Worm (Caenorhabditis elegans) whole organism, L4 larva: ENCODE measurements around the gene vha-20.
A peak's percentile ranks its signal among the peaks of the same experiment; 100 is the strongest.

ENCODE experiments used
- D1046.2 ChIP-seq: fragments of 200-800 bp; sonication (Bioruptor generic); IDR thresholded peaks from 2 replicates; pipeline ENCODE4 v1.3.6; 2022; ENCODE audit warnings: missing genetic modification characterization, missing compliant biosample characterization
- F49E8.2 ChIP-seq: sonication (generic microtip); optimal IDR thresholded peaks from 2 replicates; lab custom pipeline; 2016; ENCODE audit warnings: missing compliant biosample characterization, mild to moderate bottlenecking, missing genetic modification characterization, borderline replicate concordance
- T26A8.4 ChIP-seq: fragments of 200-800 bp; sonication (Bioruptor generic); IDR thresholded peaks from 2 replicates; pipeline ENCODE4 v1.3.6; 2022; ENCODE audit warnings: missing genetic modification characterization, missing compliant biosample characterization
- Y75B8A.6 ChIP-seq: fragments of 200-800 bp; sonication (Bioruptor generic); IDR thresholded peaks from 2 replicates; pipeline ENCODE4 v1.3.6; 2022; ENCODE audit warnings: missing genetic modification reagents, missing genetic modification characterization, missing compliant biosample characterization
- aha-1 ChIP-seq: fragments of 150-350 bp; peaks from one replicate; lab custom pipeline; 2014; ENCODE audit warnings: missing biosample characterization, missing genetic modification characterization
- aly-2 ChIP-seq: sonication (generic microtip); optimal IDR thresholded peaks from 2 replicates; lab custom pipeline; 2018; ENCODE audit warnings: missing biosample characterization, missing genetic modification characterization
- arid-1 ChIP-seq: fragments of 200-800 bp; sonication (Bioruptor generic); conservative IDR thresholded peaks from 2 replicates; pipeline ENCODE4 v1.3.6; 2022; ENCODE audit warnings: missing genetic modification reagents, missing genetic modification characterization, missing compliant biosample characterization
- ceh-82 ChIP-seq: sonication (generic microtip); optimal IDR thresholded peaks from 2 replicates; lab custom pipeline; 2017; ENCODE audit warnings: missing biosample characterization, missing genetic modification characterization
- ces-1 ChIP-seq: fragments of 150-350 bp; sonication (generic microtip); optimal IDR thresholded peaks from 4 replicates; lab custom pipeline; 2014; ENCODE audit warnings: missing biosample characterization, missing genetic modification reagents, missing genetic modification characterization
- ctbp-1 ChIP-seq: fragments of 200-800 bp; sonication (Bioruptor generic); IDR thresholded peaks from 2 replicates; pipeline ENCODE4 v1.3.6; 2022; ENCODE audit warnings: missing genetic modification reagents, missing genetic modification characterization, missing compliant biosample characterization
- dpl-1 ChIP-seq: fragments of 150-350 bp; optimal IDR thresholded peaks from 2 replicates; lab custom pipeline; 2014; ENCODE audit warnings: missing biosample characterization, missing genetic modification reagents, missing genetic modification characterization
- duxl-1 ChIP-seq: sonication (generic microtip); optimal IDR thresholded peaks from 2 replicates; lab custom pipeline; 2016; ENCODE audit warnings: mild to moderate bottlenecking, missing genetic modification characterization, moderate library complexity, missing compliant biosample characterization; ENCODE audit not compliant: poor library complexity
- egl-43 ChIP-seq: fragments of 200-800 bp; sonication (Bioruptor generic); IDR thresholded peaks from 2 replicates; pipeline ENCODE4 v1.3.6; 2022; ENCODE audit warnings: missing genetic modification reagents, missing genetic modification characterization, missing compliant biosample characterization
- hif-1 ChIP-seq, 2 experiments: sonication (generic microtip); optimal IDR thresholded peaks; 2 replicates each; lab custom pipeline; 2016 to 2017; ENCODE audit warnings: missing compliant biosample characterization in 2 of 2, missing genetic modification characterization in 2 of 2, missing genetic modification reagents in 2 of 2, missing genotype in 2 of 2, mild to moderate bottlenecking in 1 of 2
- hlh-11 ChIP-seq: fragments of 200-800 bp; sonication (Bioruptor generic); optimal IDR thresholded peaks from 2 replicates; lab custom pipeline; 2018; ENCODE audit warnings: mild to moderate bottlenecking, missing genetic modification characterization, missing compliant biosample characterization
- hlh-30 ChIP-seq: sonication (generic microtip); optimal IDR thresholded peaks from 2 replicates; lab custom pipeline; 2017; ENCODE audit warnings: antibody characterized with exemption, mild to moderate bottlenecking, missing genetic modification characterization, missing compliant biosample characterization; ENCODE audit not compliant: insufficient read depth
- jun-1 ChIP-seq: fragments of 150-350 bp; optimal IDR thresholded peaks from 2 replicates; lab custom pipeline; 2014; ENCODE audit warnings: missing biosample characterization, missing genetic modification reagents, missing genetic modification characterization
- lin-1 ChIP-seq: fragments of 200-800 bp; sonication (Bioruptor generic); IDR thresholded peaks from 2 replicates; pipeline ENCODE4 v1.3.6; 2022; ENCODE audit warnings: missing genetic modification reagents, missing genetic modification characterization, missing compliant biosample characterization
- lin-13 ChIP-seq: fragments of 150-350 bp; optimal IDR thresholded peaks from 2 replicates; lab custom pipeline; 2014; ENCODE audit warnings: missing biosample characterization, missing genetic modification reagents, missing genetic modification characterization
- lir-3 ChIP-seq: sonication (generic microtip); optimal IDR thresholded peaks from 2 replicates; lab custom pipeline; 2016; ENCODE audit warnings: mild to moderate bottlenecking, missing genetic modification characterization, missing compliant biosample characterization
- lsy-2 ChIP-seq, 2 experiments: fragments of 150-350 bp in 1 of 2; sonication (generic microtip) in 1 of 2; optimal IDR thresholded peaks; 2 replicates each; lab custom pipeline; 2014 to 2017; ENCODE audit warnings: missing biosample characterization in 2 of 2, missing genetic modification characterization in 2 of 2
- madf-5 ChIP-seq, 2 experiments: fragments of 200-800 bp; sonication (Bioruptor generic); IDR thresholded peaks; 2 replicates each; pipeline ENCODE4 v1.3.6; 2022; ENCODE audit warnings: missing compliant biosample characterization in 2 of 2, missing genetic modification characterization in 2 of 2
- madf-9 ChIP-seq: fragments of 200-800 bp; sonication (Bioruptor generic); conservative IDR thresholded peaks from 2 replicates; pipeline ENCODE4 v1.3.6; 2022; ENCODE audit warnings: missing genetic modification reagents, missing genetic modification characterization, missing compliant biosample characterization
- mdl-1 ChIP-seq, 2 experiments: fragments of 150-350 bp in 1 of 2; sonication (generic microtip) in 1 of 2; optimal IDR thresholded peaks; 2 replicates each; lab custom pipeline; 2014 to 2017; ENCODE audit warnings: missing biosample characterization in 2 of 2, missing genetic modification characterization in 2 of 2
- mxl-3 ChIP-seq: fragments of 200-800 bp; sonication (Bioruptor generic); optimal IDR thresholded peaks from 2 replicates; lab custom pipeline; 2018; ENCODE audit warnings: mild to moderate bottlenecking, missing genetic modification characterization, missing compliant biosample characterization
- nhr-25 ChIP-seq: sonication (generic microtip); optimal IDR thresholded peaks from 2 replicates; lab custom pipeline; 2017; ENCODE audit warnings: missing genetic modification characterization, mild to moderate bottlenecking, missing compliant biosample characterization, antibody characterized with exemption, moderate library complexity, borderline replicate concordance; ENCODE audit not compliant: insufficient read depth
- nhr-28 ChIP-seq: fragments of 150-350 bp; optimal IDR thresholded peaks from 2 replicates; lab custom pipeline; 2014; ENCODE audit warnings: missing biosample characterization, missing genetic modification characterization
- nhr-41 ChIP-seq: fragments of 200-800 bp; sonication (Bioruptor generic); IDR thresholded peaks from 2 replicates; pipeline ENCODE4 v1.3.6; 2022; ENCODE audit warnings: missing genetic modification reagents, missing genetic modification characterization, missing compliant biosample characterization
- nhr-42 ChIP-seq: fragments of 200-800 bp; sonication (Bioruptor generic); IDR thresholded peaks from 2 replicates; pipeline ENCODE4 v1.3.6; 2022; ENCODE audit warnings: missing genetic modification characterization, missing compliant biosample characterization
- nhr-76 ChIP-seq: fragments of 150-350 bp; optimal IDR thresholded peaks from 2 replicates; lab custom pipeline; 2014; ENCODE audit warnings: missing biosample characterization, missing genetic modification characterization
- php-3 ChIP-seq: fragments of 200-800 bp; sonication (Bioruptor generic); IDR thresholded peaks from 2 replicates; pipeline ENCODE4 v1.3.6; 2022; ENCODE audit warnings: missing genetic modification reagents, missing genetic modification characterization, missing compliant biosample characterization
- pqm-1 ChIP-seq: sonication (generic microtip); optimal IDR thresholded peaks from 2 replicates; lab custom pipeline; 2017; ENCODE audit warnings: missing biosample characterization, missing genetic modification characterization
- sdz-12 ChIP-seq: fragments of 200-800 bp; sonication (Bioruptor generic); optimal IDR thresholded peaks from 2 replicates; lab custom pipeline; 2018; ENCODE audit warnings: mild to moderate bottlenecking, missing genetic modification characterization, missing compliant biosample characterization
- set-16 ChIP-seq: fragments of 200-800 bp; sonication (Bioruptor generic); IDR thresholded peaks from 2 replicates; pipeline ENCODE4 v1.3.6; 2022; ENCODE audit warnings: missing genetic modification reagents, missing genetic modification characterization, missing compliant biosample characterization
- snpc-4 ChIP-seq: fragments of 150-350 bp; optimal IDR thresholded peaks from 2 replicates; lab custom pipeline; 2014; ENCODE audit warnings: missing biosample characterization, missing genetic modification characterization
- tra-1 ChIP-seq: fragments of 200-800 bp; sonication (Bioruptor generic); IDR thresholded peaks from 2 replicates; pipeline ENCODE4 v1.3.6; 2022; ENCODE audit warnings: missing genetic modification reagents, missing genetic modification characterization, missing compliant biosample characterization
- unc-39 ChIP-seq: sonication (generic microtip); optimal IDR thresholded peaks from 2 replicates; lab custom pipeline; 2017; ENCODE audit warnings: missing biosample characterization, missing genetic modification characterization
- unc-62 ChIP-seq, 3 experiments: fragments of 150-350 bp in 1 of 3; sonication (generic microtip); optimal IDR thresholded peaks in 2 of 3; peaks in 1 of 3; 1 replicate in 1 of 3; 2 replicates in 2 of 3; lab custom pipeline; 2014 to 2017; ENCODE audit warnings: missing biosample characterization in 3 of 3, missing genetic modification characterization in 3 of 3, missing genetic modification reagents in 3 of 3, missing genotype in 1 of 3
- vab-7 ChIP-seq: fragments of 200-800 bp; sonication (Bioruptor generic); IDR thresholded peaks from 2 replicates; pipeline ENCODE4 v1.3.6; 2022; ENCODE audit warnings: missing genetic modification reagents, missing genetic modification characterization, missing compliant biosample characterization
- zip-11 ChIP-seq: fragments of 200-800 bp; sonication (Bioruptor generic); IDR thresholded peaks from 2 replicates; pipeline ENCODE4 v1.3.6; 2022; ENCODE audit warnings: missing genetic modification characterization, missing compliant biosample characterization
- zip-2 ChIP-seq: fragments of 150-350 bp; optimal IDR thresholded peaks from 2 replicates; lab custom pipeline; 2014; ENCODE audit warnings: missing biosample characterization, missing genetic modification characterization
- ztf-11 ChIP-seq: fragments of 150-350 bp; optimal IDR thresholded peaks from 2 replicates; lab custom pipeline; 2014; ENCODE audit warnings: missing biosample characterization, missing genetic modification characterization
- ztf-7 ChIP-seq: fragments of 150-350 bp; optimal IDR thresholded peaks from 2 replicates; lab custom pipeline; 2014; ENCODE audit warnings: missing biosample characterization, missing genetic modification characterization

The vha-20 gene

ce11 chrX:14180151-14180550, 15.8 kb upstream of the vha-20 start, which contains the start of gene C37E2.3:
TSS of gene C37E2.3 (plus strand) at chrX:14180451.
- TF ChIP-seq php-3 (GFP tag; lab: Robert Waterston, UW) (no peak), unc-39 (tag; lab: Kevin White, UChicago) (no peak), egl-43 (GFP tag; lab: Robert Waterston, UW) (no peak), lin-1 (GFP tag; lab: Robert Waterston, UW) (no peak), lir-3 (tag; lab: Kevin White, UChicago) (no peak), nhr-28 (tag; lab: Kevin White, UChicago) (no peak), ctbp-1 (no peak), arid-1 (no peak), ceh-82 (tag; lab: Kevin White, UChicago) (no peak), sdz-12 (GFP tag; lab: Kevin White, UChicago) (no peak), snpc-4 (tag; lab: Kevin White, UChicago) (no peak), T26A8.4 (GFP tag; lab: Robert Waterston, UW) (no peak), D1046.2 (GFP tag; lab: Robert Waterston, UW) (no peak)
- TF ChIP-seq, all 104 proteins: peak for 0

- TF ChIP-seq pqm-1 (tag; lab: Kevin White, UChicago), result no peak
- no peak for TF ChIP-seq aly-2 (tag; lab: Kevin White, UChicago)
- TF ChIP-seq tra-1 (GFP tag; lab: Robert Waterston, UW), result no peak
- no peak for TF ChIP-seq ces-1 (GFP tag; lab: Kevin White, UChicago)
- peak; percentile 93 for TF ChIP-seq aha-1
Observed at ce11 chrX:14179488-14179887, 15.2 kb upstream of the vha-20 start.

- TF ChIP-seq madf-5 (GFP tag; IDR thresholded peaks at IDR 0.05; lab: Robert Waterston, UW) (no peak), mxl-3 (GFP tag; lab: Kevin White, UChicago) (no peak), duxl-1 (tag; lab: Kevin White, UChicago) (no peak), lin-13 (GFP tag; lab: Kevin White, UChicago) (no peak), lsy-2 (tag; optimal IDR thresholded peaks at IDR 0.05; lab: Kevin White, UChicago) (no peak), nhr-42 (GFP tag; lab: Robert Waterston, UW) (no peak), ztf-11 (tag; lab: Kevin White, UChicago) (no peak), hlh-11 (no peak), zip-2 (tag; lab: Kevin White, UChicago) (no peak), mdl-1 (tag; optimal IDR thresholded peaks at IDR 0.05; lab: Kevin White, UChicago) (no peak), vab-7 (GFP tag; lab: Robert Waterston, UW) (no peak)
Observed at ce11 chrX:14178688-14179087, 14.4 kb upstream of the vha-20 start, which contains the start of gene C37E2.10. TSS of gene C37E2.10 (plus strand) at chrX:14178988.

ce11 chrX:14175740-14176139, 11.4 kb upstream of the vha-20 start, which contains the start of gene C37E2.2:
TSS of gene C37E2.2 (plus strand) at chrX:14176040.
- no peak for TF ChIP-seq nhr-76 (tag; lab: Kevin White, UChicago)
- peak in 1 of 2 experiments; percentile 41 for TF ChIP-seq unc-62 (GFP tag; optimal IDR thresholded peaks at IDR 0.05 in 1 of 2; lab: Kevin White, UChicago)
- no peak for TF ChIP-seq unc-62 (tag; optimal IDR thresholded peaks at IDR 0.05; lab: Kevin White, UChicago)

ce11 chrX:14173850-14174249, 9.5 kb upstream of the vha-20 start, which contains the start of gene idhb-1:
TSS of gene idhb-1 (minus strand) at chrX:14174063.
- TF ChIP-seq zip-2 (tag; lab: Kevin White, UChicago) (no peak), F49E8.2 (tag; lab: Kevin White, UChicago) (no peak), aha-1 (peak; percentile 69), set-16 (GFP tag; lab: Robert Waterston, UW) (no peak), Y75B8A.6 (no peak), aly-2 (tag; lab: Kevin White, UChicago) (no peak), zip-11 (GFP tag; lab: Robert Waterston, UW) (no peak), vab-7 (GFP tag; lab: Robert Waterston, UW) (no peak), nhr-25 (tag; lab: Kevin White, UChicago) (peak; percentile 54), hif-1 (tag; optimal IDR thresholded peaks at IDR 0.05; lab: Kevin White, UChicago) (no peak), unc-39 (tag; lab: Kevin White, UChicago) (no peak), mdl-1 (tag; optimal IDR thresholded peaks at IDR 0.05; lab: Kevin White, UChicago) (peak in 1 of 2 experiments; percentile 61), nhr-41 (GFP tag; lab: Robert Waterston, UW) (no peak), ces-1 (GFP tag; lab: Kevin White, UChicago) (no peak), ztf-7 (no peak), jun-1 (peak; percentile 9), nhr-76 (tag; lab: Kevin White, UChicago) (no peak), madf-9 (GFP tag; lab: Robert Waterston, UW) (no peak), hlh-30 (tag; lab: Kevin White, UChicago) (peak; percentile 73), dpl-1 (peak; percentile 68)
